Worm (Caenorhabditis elegans) whole organism, mixed stage, embryonic: ENCODE results near the gene Y73B6BL.14.

Source experiments
- ceh-83 ChIP-seq: fragments of 200-800 bp; sonication (Bioruptor generic); optimal IDR thresholded peaks from 2 replicates; lab custom pipeline; 2018; ENCODE audit warnings: mild to moderate bottlenecking, missing genetic modification characterization, missing compliant biosample characterization
- ham-2 ChIP-seq: fragments of 200-800 bp; sonication (Bioruptor generic); optimal IDR thresholded peaks from 2 replicates; lab custom pipeline; 2018; ENCODE audit warnings: mild to moderate bottlenecking, missing genetic modification characterization, missing compliant biosample characterization
- lin-13 ChIP-seq: fragments of 150-350 bp; optimal IDR thresholded peaks from 2 replicates; lab custom pipeline; 2014; ENCODE audit warnings: missing biosample characterization, missing genetic modification characterization
- mls-2 ChIP-seq: sonication (generic microtip); optimal IDR thresholded peaks from 2 replicates; lab custom pipeline; 2016; ENCODE audit warnings: mild to moderate bottlenecking, missing genetic modification characterization, moderate library complexity, missing compliant biosample characterization
- nhr-2 ChIP-seq: fragments of 150-350 bp; optimal IDR thresholded peaks from 2 replicates; lab custom pipeline; 2014; ENCODE audit warnings: missing biosample characterization, missing genetic modification characterization
- nhr-76 ChIP-seq: sonication (generic microtip); optimal IDR thresholded peaks from 2 replicates; lab custom pipeline; 2017; ENCODE audit warnings: missing biosample characterization, missing genetic modification characterization
- pha-4 ChIP-seq: fragments of 150-350 bp; optimal IDR thresholded peaks from 2 replicates; lab custom pipeline; 2018; ENCODE audit warnings: missing biosample characterization, missing genetic modification reagents, missing genetic modification characterization
- ztf-11 ChIP-seq: fragments of 150-350 bp; optimal IDR thresholded peaks from 2 replicates; lab custom pipeline; 2014; ENCODE audit warnings: missing biosample characterization, missing genetic modification characterization

ce11 chrIV:6377335-6378069 lies 34.7 kb upstream of the Y73B6BL.14 start:
- no peak for TF ChIP-seq ham-2 (GFP tag; lab: Kevin White, UChicago)
- TF ChIP-seq pha-4 (tag; lab: Kevin White, UChicago), result no peak
- TF ChIP-seq ceh-83 (GFP tag; lab: Kevin White, UChicago), result no peak
- no peak for TF ChIP-seq ztf-11 (tag; lab: Kevin White, UChicago)
- TF ChIP-seq nhr-2 (tag; lab: Kevin White, UChicago), result no peak
- no peak for TF ChIP-seq nhr-76
- no peak for TF ChIP-seq lin-13
- TF ChIP-seq mls-2 (tag; lab: Kevin White, UChicago), result no peak
